Worm (Caenorhabditis elegans) whole organism, L2 larva: ENCODE data around the gene his-73.

Experiments used
- aly-2 ChIP-seq: fragments of 150-350 bp; optimal IDR thresholded peaks from 2 replicates; lab custom pipeline; 2014; ENCODE audit warnings: missing biosample characterization, missing genetic modification characterization
- nhr-12 ChIP-seq: fragments of 150-350 bp; optimal IDR thresholded peaks from 2 replicates; lab custom pipeline; 2014; ENCODE audit warnings: missing biosample characterization, missing genetic modification characterization
- nhr-25 ChIP-seq: fragments of 150-350 bp; sonication (generic microtip); optimal IDR thresholded peaks from 3 replicates; lab custom pipeline; 2014; ENCODE audit warnings: missing biosample characterization, missing genetic modification characterization

- TF ChIP-seq aly-2, result no peak
- TF ChIP-seq nhr-25 (tag; lab: Kevin White, UChicago), result peak; percentile 42
- TF ChIP-seq nhr-12 (tag; lab: Kevin White, UChicago), result no peak
Measured at ce11 chrII:13167493-13167892, 16.0 kb upstream of the his-73 start.
